Fruit fly (Drosophila melanogaster) whole organism, adult: ENCODE data around the gene Plp.

ENCODE experiments used
- CG11617 ChIP-seq: fragments of 200-800 bp; sonication (Bioruptor generic); optimal IDR thresholded peaks from 2 replicates; lab custom pipeline; 2017; ENCODE audit warnings: mild to moderate bottlenecking, missing biosample characterization, missing genetic modification reagents, missing genetic modification characterization
- CG12768 ChIP-seq: fragments of 200-800 bp; sonication (Bioruptor generic); optimal IDR thresholded peaks from 2 replicates; lab custom pipeline; 2017; ENCODE audit warnings: missing biosample characterization, missing genetic modification characterization, mild to moderate bottlenecking, moderate library complexity, missing genetic modification reagents
- CG14711 ChIP-seq: fragments of 200-800 bp; sonication (Bioruptor generic); optimal IDR thresholded peaks from 2 replicates; lab custom pipeline; 2018; ENCODE audit warnings: missing biosample characterization, mild to moderate bottlenecking, missing genetic modification characterization, moderate library complexity
- CG1620 ChIP-seq: fragments of 200-800 bp; sonication (Bioruptor generic); optimal IDR thresholded peaks from 2 replicates; lab custom pipeline; 2016; ENCODE audit warnings: missing biosample characterization, missing genetic modification characterization
- CG33017 ChIP-seq: fragments of 200-800 bp; sonication (Bioruptor generic); optimal IDR thresholded peaks from 2 replicates; lab custom pipeline; 2018; ENCODE audit warnings: missing biosample characterization, mild to moderate bottlenecking, missing genetic modification characterization, moderate library complexity
- CG5204 ChIP-seq: fragments of 200-800 bp; sonication (Bioruptor generic); optimal IDR thresholded peaks from 2 replicates; lab custom pipeline; 2016; ENCODE audit warnings: missing biosample characterization, missing genetic modification characterization
- CG7045 ChIP-seq: fragments of 200-800 bp; sonication (Bioruptor generic); optimal IDR thresholded peaks from 2 replicates; lab custom pipeline; 2017; ENCODE audit warnings: missing biosample characterization, mild to moderate bottlenecking, missing genetic modification characterization
- CG7101 ChIP-seq: fragments of 200-800 bp; sonication (Bioruptor generic); optimal IDR thresholded peaks from 2 replicates; lab custom pipeline; 2018; ENCODE audit warnings: missing biosample characterization, mild to moderate bottlenecking, missing genetic modification characterization, moderate library complexity
- Clk ChIP-seq: fragments of 200-800 bp; sonication (Bioruptor generic); optimal IDR thresholded peaks from 2 replicates; lab custom pipeline; 2017; ENCODE audit warnings: missing biosample characterization, missing genetic modification characterization
- Crg-1 ChIP-seq: fragments of 200-800 bp; sonication (Bioruptor generic); optimal IDR thresholded peaks from 2 replicates; lab custom pipeline; 2016; ENCODE audit warnings: missing biosample characterization, missing genetic modification characterization
- Hr96 ChIP-seq: fragments of 200-800 bp; sonication (Bioruptor generic); optimal IDR thresholded peaks from 2 replicates; lab custom pipeline; 2016; ENCODE audit warnings: missing biosample characterization, missing genetic modification characterization
- Mnt ChIP-seq: fragments of 200-800 bp; sonication (Bioruptor generic); optimal IDR thresholded peaks from 2 replicates; lab custom pipeline; 2016; ENCODE audit warnings: missing biosample characterization, mild to moderate bottlenecking, missing genetic modification characterization
- bab1 ChIP-seq: fragments of 200-800 bp; sonication (Bioruptor generic); optimal IDR thresholded peaks from 3 replicates; lab custom pipeline; 2019; ENCODE audit warnings: missing biosample characterization, mild to moderate bottlenecking, missing genetic modification characterization, moderate library complexity
- cic ChIP-seq: fragments of 200-800 bp; sonication (Bioruptor generic); optimal IDR thresholded peaks from 2 replicates; lab custom pipeline; 2017; ENCODE audit warnings: missing biosample characterization, mild to moderate bottlenecking, missing genetic modification characterization, moderate library complexity
- cnc ChIP-seq, 2 experiments: fragments of >200 bp; optimal IDR thresholded peaks; 2 replicates each; lab custom pipeline; 2017
- kay ChIP-seq: fragments of 200-800 bp; sonication (Bioruptor generic); peaks from one replicate; lab custom pipeline; 2016; ENCODE audit warnings: missing biosample characterization, missing genetic modification characterization, borderline replicate concordance
- ovo ChIP-seq: fragments of 200-800 bp; sonication (Bioruptor generic); optimal IDR thresholded peaks from 2 replicates; lab custom pipeline; 2016; ENCODE audit warnings: missing biosample characterization, missing genetic modification characterization
- pad ChIP-seq: fragments of 200-800 bp; sonication (Bioruptor generic); optimal IDR thresholded peaks from 3 replicates; lab custom pipeline; 2017; ENCODE audit warnings: missing biosample characterization, missing genetic modification characterization, mild to moderate bottlenecking, moderate library complexity, missing genetic modification reagents
- tj ChIP-seq: fragments of 200-800 bp; sonication (Bioruptor generic); optimal IDR thresholded peaks from 3 replicates; lab custom pipeline; 2017; ENCODE audit warnings: missing biosample characterization, mild to moderate bottlenecking, missing genetic modification characterization, moderate library complexity
- toe ChIP-seq: fragments of 200-800 bp; sonication (Bioruptor generic); optimal IDR thresholded peaks from 2 replicates; lab custom pipeline; 2016; ENCODE audit warnings: missing biosample characterization, missing genetic modification characterization

Gene Plp

DNA sequence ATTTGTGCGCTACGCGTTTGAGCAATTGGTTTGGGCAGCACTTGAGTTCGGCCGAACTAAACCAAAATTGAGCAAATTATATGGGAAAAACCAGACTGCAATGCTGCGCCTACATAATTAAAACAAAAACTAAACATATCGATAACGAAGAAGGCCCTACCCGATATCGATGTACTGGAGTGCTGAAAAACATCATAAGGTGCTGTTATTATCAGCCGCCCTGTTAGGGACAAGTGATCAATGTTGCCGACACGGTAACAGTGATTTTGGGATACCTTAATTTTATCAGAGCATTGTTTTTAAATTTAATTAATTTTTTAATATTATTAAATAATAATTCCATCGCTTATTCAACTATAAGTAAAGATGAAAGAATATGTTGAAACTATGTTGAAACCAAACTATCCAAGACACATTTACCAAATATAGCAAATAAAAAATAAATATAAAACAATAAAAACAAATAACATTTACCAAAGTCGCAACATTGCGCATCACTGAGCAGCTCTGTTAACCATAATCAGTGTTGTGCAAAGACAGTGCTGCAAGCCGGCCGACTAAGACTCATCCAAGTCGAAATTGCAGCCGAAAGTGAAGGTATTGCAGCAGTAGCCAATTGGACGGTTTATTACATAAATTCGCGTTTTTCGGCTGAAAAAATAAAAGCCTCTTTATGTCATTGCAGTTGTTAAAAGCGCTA is at the start of gene Plp, which contains the start of the genes sstn and GlyRS:
Gene Plp, minus strand, starts transcription at position 136 of the 700 bp plus-strand sequence.
Gene sstn, minus strand, starts transcription at position 131 of the 700 bp plus-strand sequence.
Gene GlyRS, plus strand, starts transcription at position 554 of the 700 bp plus-strand sequence.
- TF ChIP-seq tj (GFP tag; lab: Kevin White, UChicago): peak; percentile 34
- TF ChIP-seq CG5204 (GFP tag; lab: Kevin White, UChicago): no peak
- no peak for TF ChIP-seq cic (GFP tag; lab: Kevin White, UChicago)
- no peak for TF ChIP-seq toe
- TF ChIP-seq kay: peak; percentile 81
- peak; percentile 36 for TF ChIP-seq CG7045 (GFP tag; lab: Kevin White, UChicago)
- no peak for TF ChIP-seq CG33017 (tag; lab: Kevin White, UChicago)
- TF ChIP-seq CG1620 (GFP tag; lab: Kevin White, UChicago): no peak
- TF ChIP-seq Clk: no peak
- no peak for TF ChIP-seq cnc (optimal IDR thresholded peaks at IDR 0.05; lab: Kevin White, UChicago)
- TF ChIP-seq bab1 (GFP tag; lab: Kevin White, UChicago): peak; percentile 58
- peak; percentile 60 for TF ChIP-seq CG14711 (tag; lab: Kevin White, UChicago)
- TF ChIP-seq Hr96 (GFP tag; lab: Kevin White, UChicago): no peak
- peak; percentile 57 for TF ChIP-seq CG11617 (GFP tag; lab: Kevin White, UChicago)
- TF ChIP-seq ovo (GFP tag; lab: Kevin White, UChicago): peak; percentile 37
- TF ChIP-seq pad (GFP tag; lab: Kevin White, UChicago): peak; percentile 64
- peak; percentile 61 for TF ChIP-seq Mnt (GFP tag; lab: Kevin White, UChicago)
- peak; percentile 31 for TF ChIP-seq Crg-1
- TF ChIP-seq CG7101 (tag; lab: Kevin White, UChicago): peak; percentile 58
- TF ChIP-seq CG12768 (GFP tag; lab: Kevin White, UChicago): peak; percentile 54

DNA sequence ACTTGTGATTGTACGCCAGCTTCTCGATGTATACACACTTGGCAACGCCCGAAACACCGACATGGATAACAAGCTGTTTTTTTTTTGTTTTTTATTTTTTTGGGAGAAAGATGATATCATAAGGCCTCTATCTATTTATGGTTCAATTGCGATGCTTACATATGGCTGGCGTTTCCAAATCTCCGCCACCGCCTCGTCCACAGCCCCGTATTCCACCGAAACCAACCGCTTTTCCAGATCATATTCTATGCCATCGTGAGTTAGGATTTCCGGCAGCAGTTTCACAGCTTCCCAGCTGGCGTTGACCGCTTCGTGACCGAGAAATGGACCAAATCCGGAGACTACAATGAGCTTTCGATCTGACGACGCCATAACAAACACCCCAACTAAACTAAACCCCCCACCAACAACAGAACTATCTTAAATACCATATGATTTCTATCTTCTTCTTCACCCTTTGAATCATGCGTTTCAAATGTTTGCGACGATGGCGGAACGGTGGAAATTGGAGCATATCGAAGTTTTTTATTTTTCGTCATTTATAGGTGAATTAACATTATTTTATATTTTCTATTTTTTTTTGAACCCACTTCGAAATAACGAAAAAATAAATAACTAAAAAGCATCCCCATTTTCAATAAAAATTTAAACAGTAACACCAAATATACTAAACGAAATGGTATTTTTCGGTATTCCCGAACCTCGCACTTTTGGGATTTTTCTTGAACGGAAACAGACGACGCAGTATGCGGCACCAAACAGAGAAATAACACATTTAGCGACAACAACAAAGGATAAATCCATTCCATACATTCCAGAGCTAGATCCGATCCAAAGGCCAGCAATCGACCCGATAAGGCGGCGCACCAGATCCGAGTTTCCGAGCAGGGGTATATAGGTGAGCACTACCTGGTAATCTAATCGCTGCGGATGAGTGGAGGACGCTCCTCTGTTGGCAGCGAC is 49.4 kb upstream of the Plp start, which contains the start of the genes CG32147 and Pex3:
Gene CG32147, minus strand, starts transcription at position 422 of the 963 bp plus-strand sequence.
Gene Pex3, plus strand, starts transcription at position 718 of the 963 bp plus-strand sequence.
- TF ChIP-seq CG12768 (GFP tag; lab: Kevin White, UChicago) (no peak), cic (GFP tag; lab: Kevin White, UChicago) (no peak), CG1620 (GFP tag; lab: Kevin White, UChicago) (peak; percentile 18), Clk (no peak), Crg-1 (no peak), CG33017 (tag; lab: Kevin White, UChicago) (no peak), tj (GFP tag; lab: Kevin White, UChicago) (peak; percentile 18), CG5204 (GFP tag; lab: Kevin White, UChicago) (no peak), kay (peak; percentile 74), CG7101 (tag; lab: Kevin White, UChicago) (no peak), cnc (optimal IDR thresholded peaks at IDR 0.05; lab: Kevin White, UChicago) (no peak), toe (no peak), CG11617 (GFP tag; lab: Kevin White, UChicago) (no peak), CG14711 (tag; lab: Kevin White, UChicago) (no peak), pad (GFP tag; lab: Kevin White, UChicago) (no peak), Mnt (GFP tag; lab: Kevin White, UChicago) (peak; percentile 21), Hr96 (GFP tag; lab: Kevin White, UChicago) (no peak)

dm6 chr3L:15143108-15143507 is 48.6 kb upstream of the Plp start:
- TF ChIP-seq Hr96 (GFP tag; lab: Kevin White, UChicago) (no peak), pad (GFP tag; lab: Kevin White, UChicago) (no peak), CG1620 (GFP tag; lab: Kevin White, UChicago) (no peak), Clk (no peak), kay (no peak), CG5204 (GFP tag; lab: Kevin White, UChicago) (no peak), bab1 (GFP tag; lab: Kevin White, UChicago) (no peak), CG7101 (tag; lab: Kevin White, UChicago) (no peak), tj (GFP tag; lab: Kevin White, UChicago) (no peak), toe (no peak), CG7045 (GFP tag; lab: Kevin White, UChicago) (no peak), Crg-1 (no peak), Mnt (GFP tag; lab: Kevin White, UChicago) (no peak), CG33017 (tag; lab: Kevin White, UChicago) (no peak), CG11617 (GFP tag; lab: Kevin White, UChicago) (no peak)

dm6 chr3L:15142004-15142890 is 47.7 kb upstream of the Plp start, which contains the start of gene Pdi:
Gene Pdi, minus strand, starts transcription at chr3L:15142840.
- TF ChIP-seq pad (GFP tag; lab: Kevin White, UChicago) (no peak), CG11617 (GFP tag; lab: Kevin White, UChicago) (no peak), CG7101 (tag; lab: Kevin White, UChicago) (peak; percentile 53), CG5204 (GFP tag; lab: Kevin White, UChicago) (no peak), Mnt (GFP tag; lab: Kevin White, UChicago) (peak; percentile 33), CG33017 (tag; lab: Kevin White, UChicago) (peak; percentile 51), ovo (GFP tag; lab: Kevin White, UChicago) (no peak), kay (peak; percentile 28), Clk (no peak), bab1 (GFP tag; lab: Kevin White, UChicago) (peak; percentile 81), CG7045 (GFP tag; lab: Kevin White, UChicago) (no peak), CG12768 (GFP tag; lab: Kevin White, UChicago) (peak; percentile 34), Hr96 (GFP tag; lab: Kevin White, UChicago) (peak; percentile 36), CG1620 (GFP tag; lab: Kevin White, UChicago) (peak; percentile 57), cnc (optimal IDR thresholded peaks at IDR 0.05; lab: Kevin White, UChicago) (no peak), CG14711 (tag; lab: Kevin White, UChicago) (no peak), toe (peak; percentile 41), cic (GFP tag; lab: Kevin White, UChicago) (peak; percentile 3), Crg-1 (peak; percentile 6), tj (GFP tag; lab: Kevin White, UChicago) (peak; percentile 77)
